Worm (Caenorhabditis elegans) whole organism, young adult: ENCODE results near the gene F53A10.2.

ENCODE experiments used
- B0035.1 ChIP-seq: sonication (generic microtip); optimal IDR thresholded peaks from 2 replicates; lab custom pipeline; 2016; ENCODE audit warnings: missing genetic modification characterization, mild to moderate bottlenecking, missing compliant biosample characterization, missing genotype, missing genetic modification reagents
- B0336.3 ChIP-seq: fragments of 200-800 bp; sonication (Bioruptor generic); IDR thresholded peaks from 2 replicates; pipeline ENCODE4 v1.3.6; 2022; ENCODE audit warnings: missing genetic modification characterization, missing compliant biosample characterization
- C17E4.6 ChIP-seq: fragments of 200-800 bp; sonication (Bioruptor generic); IDR thresholded peaks from 2 replicates; pipeline ENCODE4 v1.3.6; 2022; ENCODE audit warnings: missing genetic modification reagents, missing genetic modification characterization, missing compliant biosample characterization
- D2030.7 ChIP-seq: fragments of 200-800 bp; sonication (Bioruptor generic); IDR thresholded peaks from 2 replicates; pipeline ENCODE4 v1.3.6; 2022; ENCODE audit warnings: missing genetic modification reagents, missing genetic modification characterization, missing compliant biosample characterization
- F10E7.11 ChIP-seq: sonication (generic microtip); optimal IDR thresholded peaks from 2 replicates; lab custom pipeline; 2017; ENCODE audit warnings: mild to moderate bottlenecking, missing genetic modification characterization, moderate library complexity, missing compliant biosample characterization
- F55B11.4 ChIP-seq: sonication (generic microtip); optimal IDR thresholded peaks from 2 replicates; lab custom pipeline; 2016; ENCODE audit warnings: missing compliant biosample characterization, missing genetic modification characterization, borderline replicate concordance; ENCODE audit not compliant: insufficient read depth
- F57C9.4 ChIP-seq: sonication (generic microtip); optimal IDR thresholded peaks from 2 replicates; lab custom pipeline; 2017; ENCODE audit warnings: mild to moderate bottlenecking, missing genetic modification characterization, missing compliant biosample characterization
- T26A5.8 ChIP-seq: sonication (generic microtip); optimal IDR thresholded peaks from 2 replicates; lab custom pipeline; 2016; ENCODE audit warnings: missing genetic modification characterization, missing compliant biosample characterization
- Y53F4B.3 ChIP-seq: fragments of 200-800 bp; sonication (Bioruptor generic); IDR thresholded peaks from 2 replicates; pipeline ENCODE4 v1.3.6; 2022; ENCODE audit warnings: missing genetic modification reagents, missing genetic modification characterization, missing compliant biosample characterization
- Y56A3A.18 ChIP-seq: fragments of 200-800 bp; sonication (Bioruptor generic); IDR thresholded peaks from 2 replicates; pipeline ENCODE4 v1.3.6; 2022; ENCODE audit warnings: missing genetic modification reagents, missing genetic modification characterization, missing compliant biosample characterization
- Y79H2A.3 ChIP-seq: fragments of 200-800 bp; sonication (Bioruptor generic); conservative IDR thresholded peaks from 2 replicates; pipeline ENCODE4 v1.3.6; 2022; ENCODE audit warnings: missing genetic modification reagents, missing genetic modification characterization, missing compliant biosample characterization
- Y95B8A.8 ChIP-seq: fragments of 200-800 bp; sonication (Bioruptor generic); IDR thresholded peaks from 2 replicates; pipeline ENCODE4 v1.3.6; 2022; ENCODE audit warnings: missing genetic modification reagents, missing genetic modification characterization, missing compliant biosample characterization
- ama-1 ChIP-seq, 3 experiments: fragments of 150-350 bp in 1 of 3; sonication (generic microtip) in 2 of 3; optimal IDR thresholded peaks; 2 replicates each; lab custom pipeline; 2014 to 2018; ENCODE audit warnings: missing biosample characterization in 2 of 3, missing genetic modification characterization in 2 of 3, missing genetic modification reagents in 2 of 3
- athp-1 ChIP-seq: sonication (generic microtip); optimal IDR thresholded peaks from 2 replicates; lab custom pipeline; 2017; ENCODE audit warnings: mild to moderate bottlenecking, missing genetic modification characterization, missing compliant biosample characterization
- bed-2 ChIP-seq: fragments of 200-800 bp; sonication (Bioruptor generic); IDR thresholded peaks from 2 replicates; pipeline ENCODE4 v1.3.6; 2022; ENCODE audit warnings: missing genetic modification reagents, missing genetic modification characterization, missing compliant biosample characterization
- cebp-2 ChIP-seq: fragments of 200-800 bp; sonication (Bioruptor generic); IDR thresholded peaks from 2 replicates; pipeline ENCODE4 v1.3.6; 2022; ENCODE audit warnings: missing genetic modification characterization, missing compliant biosample characterization
- ceh-27 ChIP-seq: fragments of 200-800 bp; sonication (Bioruptor generic); optimal IDR thresholded peaks from 2 replicates; lab custom pipeline; 2018; ENCODE audit warnings: mild to moderate bottlenecking, missing genetic modification characterization, moderate library complexity, missing compliant biosample characterization
- ceh-40 ChIP-seq: fragments of 200-800 bp; sonication (Bioruptor generic); IDR thresholded peaks from 2 replicates; pipeline ENCODE4 v1.3.6; 2022; ENCODE audit warnings: missing genetic modification characterization, missing compliant biosample characterization
- ceh-58 ChIP-seq: fragments of 200-800 bp; sonication (Bioruptor generic); IDR thresholded peaks from 2 replicates; pipeline ENCODE4 v1.3.6; 2022; ENCODE audit warnings: missing genetic modification characterization, missing compliant biosample characterization
- chd-7 ChIP-seq: sonication (generic microtip); optimal IDR thresholded peaks from 2 replicates; lab custom pipeline; 2016; ENCODE audit warnings: mild to moderate bottlenecking, missing genetic modification characterization, moderate library complexity, missing compliant biosample characterization
- die-1 ChIP-seq: sonication (generic microtip); optimal IDR thresholded peaks from 2 replicates; lab custom pipeline; 2016; ENCODE audit warnings: missing genotype, mild to moderate bottlenecking, missing genetic modification characterization, missing compliant biosample characterization
- dpff-1 ChIP-seq: sonication (generic microtip); optimal IDR thresholded peaks from 2 replicates; lab custom pipeline; 2017; ENCODE audit warnings: mild to moderate bottlenecking, missing genetic modification characterization, missing compliant biosample characterization
- dpl-1 ChIP-seq: fragments of 150-350 bp; optimal IDR thresholded peaks from 2 replicates; lab custom pipeline; 2014; ENCODE audit warnings: missing biosample characterization, missing genetic modification reagents, missing genetic modification characterization
- egl-18 ChIP-seq: fragments of 200-800 bp; sonication (Bioruptor generic); IDR thresholded peaks from 2 replicates; pipeline ENCODE4 v1.3.6; 2022; ENCODE audit warnings: missing genetic modification reagents, missing genetic modification characterization, missing compliant biosample characterization
- ets-4 ChIP-seq: fragments of 200-800 bp; sonication (Bioruptor generic); optimal IDR thresholded peaks from 2 replicates; lab custom pipeline; 2018; ENCODE audit warnings: mild to moderate bottlenecking, missing genetic modification characterization, missing compliant biosample characterization
- gei-17 ChIP-seq: fragments of 200-800 bp; sonication (Bioruptor generic); optimal IDR thresholded peaks from 2 replicates; lab custom pipeline; 2018; ENCODE audit warnings: mild to moderate bottlenecking, missing genetic modification characterization, missing compliant biosample characterization
- hlh-12 ChIP-seq: sonication (generic microtip); optimal IDR thresholded peaks from 2 replicates; lab custom pipeline; 2016; ENCODE audit warnings: missing genetic modification characterization, missing compliant biosample characterization
- hlh-26 ChIP-seq: fragments of 200-800 bp; sonication (Bioruptor generic); conservative IDR thresholded peaks from 2 replicates; pipeline ENCODE4 v1.3.6; 2022; ENCODE audit warnings: missing genetic modification reagents, missing genetic modification characterization, missing compliant biosample characterization
- hmg-1.2 ChIP-seq: fragments of 200-800 bp; sonication (Bioruptor generic); IDR thresholded peaks from 2 replicates; pipeline ENCODE4 v1.3.6; 2022; ENCODE audit warnings: missing genetic modification reagents, missing genetic modification characterization, missing compliant biosample characterization
- lag-1 ChIP-seq: fragments of 200-800 bp; sonication (Bioruptor generic); IDR thresholded peaks from 2 replicates; pipeline ENCODE4 v1.3.6; 2022; ENCODE audit warnings: missing genetic modification reagents, missing genetic modification characterization, missing compliant biosample characterization
- let-526 ChIP-seq: fragments of 200-800 bp; sonication (Bioruptor generic); IDR thresholded peaks from 2 replicates; pipeline ENCODE4 v1.3.6; 2022; ENCODE audit warnings: missing genetic modification reagents, missing genetic modification characterization, missing compliant biosample characterization
- lin-40 ChIP-seq: sonication (generic microtip); optimal IDR thresholded peaks from 2 replicates; lab custom pipeline; 2016; ENCODE audit warnings: missing genetic modification characterization, mild to moderate bottlenecking, missing compliant biosample characterization, missing genotype, missing genetic modification reagents
- lsy-27 ChIP-seq: sonication (generic microtip); optimal IDR thresholded peaks from 2 replicates; lab custom pipeline; 2017; ENCODE audit warnings: missing genetic modification characterization, mild to moderate bottlenecking, missing compliant biosample characterization, antibody characterized with exemption, missing genotype, borderline replicate concordance; ENCODE audit not compliant: insufficient read depth
- madf-3 ChIP-seq: fragments of 200-800 bp; sonication (Bioruptor generic); IDR thresholded peaks from 2 replicates; pipeline ENCODE4 v1.3.6; 2022; ENCODE audit warnings: missing genetic modification reagents, missing genetic modification characterization, missing compliant biosample characterization
- madf-8 ChIP-seq: fragments of 200-800 bp; sonication (Bioruptor generic); conservative IDR thresholded peaks from 2 replicates; pipeline ENCODE4 v1.3.6; 2022; ENCODE audit warnings: missing genetic modification reagents, missing genetic modification characterization, missing compliant biosample characterization
- mel-28 ChIP-seq: sonication (generic microtip); optimal IDR thresholded peaks from 2 replicates; lab custom pipeline; 2016; ENCODE audit warnings: borderline replicate concordance, mild to moderate bottlenecking, missing genetic modification characterization, missing compliant biosample characterization
- nhr-179 ChIP-seq: sonication (generic microtip); optimal IDR thresholded peaks from 2 replicates; lab custom pipeline; 2016; ENCODE audit warnings: mild to moderate bottlenecking, missing genetic modification characterization, missing compliant biosample characterization
- nhr-80 ChIP-seq: sonication (generic microtip); optimal IDR thresholded peaks from 2 replicates; lab custom pipeline; 2016; ENCODE audit warnings: missing genetic modification characterization, missing compliant biosample characterization
- rcor-1 ChIP-seq: fragments of 200-800 bp; sonication (Bioruptor generic); IDR thresholded peaks from 2 replicates; pipeline ENCODE4 v1.3.6; 2022; ENCODE audit warnings: missing genetic modification reagents, missing genetic modification characterization, missing compliant biosample characterization
- rec-8 ChIP-seq, 2 experiments: sonication (generic microtip); optimal IDR thresholded peaks; 2 replicates each; lab custom pipeline; 2016; ENCODE audit warnings: mild to moderate bottlenecking in 2 of 2, missing genetic modification characterization in 2 of 2, missing genetic modification reagents in 2 of 2, missing genotype in 2 of 2, missing biosample characterization in 1 of 2, missing compliant biosample characterization in 1 of 2, moderate library complexity in 1 of 2
- rpc-1 ChIP-seq, 2 experiments: fragments of 150-350 bp in 1 of 2; sonication (generic microtip) in 1 of 2; optimal IDR thresholded peaks; 2 replicates each; lab custom pipeline; 2014 to 2018; ENCODE audit warnings: missing biosample characterization in 1 of 2, missing genetic modification characterization in 1 of 2, missing genetic modification reagents in 1 of 2, missing genotype in 1 of 2
- sdz-38 ChIP-seq: sonication (generic microtip); optimal IDR thresholded peaks from 2 replicates; lab custom pipeline; 2016; ENCODE audit warnings: missing genotype, missing genetic modification characterization, missing compliant biosample characterization
- snpc-3.4 ChIP-seq: sonication (generic microtip); optimal IDR thresholded peaks from 2 replicates; lab custom pipeline; 2017; ENCODE audit warnings: missing genetic modification characterization, mild to moderate bottlenecking, missing compliant biosample characterization, antibody characterized with exemption, moderate library complexity, missing genotype, missing genetic modification reagents
- snpc-4 ChIP-seq, 5 experiments: fragments of 150-350 bp in 1 of 5; sonication (generic microtip) in 4 of 5; optimal IDR thresholded peaks; 2 replicates each; lab custom pipeline; 2014 to 2018; ENCODE audit warnings: missing genetic modification characterization in 5 of 5, missing biosample characterization in 3 of 5, antibody characterized with exemption in 2 of 5, mild to moderate bottlenecking in 2 of 5, missing compliant biosample characterization in 2 of 5, missing genotype in 2 of 5, moderate library complexity in 2 of 5, missing genetic modification reagents in 1 of 5
- tbx-9 ChIP-seq: sonication (generic microtip); optimal IDR thresholded peaks from 2 replicates; lab custom pipeline; 2016; ENCODE audit warnings: borderline replicate concordance, missing genetic modification characterization, inconsistent platforms, missing compliant biosample characterization
- unc-130 ChIP-seq: sonication (generic microtip); optimal IDR thresholded peaks from 2 replicates; lab custom pipeline; 2016; ENCODE audit warnings: missing genetic modification reagents, missing genetic modification characterization, missing compliant biosample characterization
- zfh-2 ChIP-seq: fragments of 200-800 bp; sonication (Bioruptor generic); conservative IDR thresholded peaks from 2 replicates; pipeline ENCODE4 v1.3.6; 2022; ENCODE audit warnings: missing genetic modification reagents, missing genetic modification characterization, missing compliant biosample characterization
- ztf-3 ChIP-seq: fragments of 200-800 bp; sonication (Bioruptor generic); optimal IDR thresholded peaks from 2 replicates; lab custom pipeline; 2018; ENCODE audit warnings: mild to moderate bottlenecking, missing genetic modification characterization, missing compliant biosample characterization

Gene F53A10.2

DNA sequence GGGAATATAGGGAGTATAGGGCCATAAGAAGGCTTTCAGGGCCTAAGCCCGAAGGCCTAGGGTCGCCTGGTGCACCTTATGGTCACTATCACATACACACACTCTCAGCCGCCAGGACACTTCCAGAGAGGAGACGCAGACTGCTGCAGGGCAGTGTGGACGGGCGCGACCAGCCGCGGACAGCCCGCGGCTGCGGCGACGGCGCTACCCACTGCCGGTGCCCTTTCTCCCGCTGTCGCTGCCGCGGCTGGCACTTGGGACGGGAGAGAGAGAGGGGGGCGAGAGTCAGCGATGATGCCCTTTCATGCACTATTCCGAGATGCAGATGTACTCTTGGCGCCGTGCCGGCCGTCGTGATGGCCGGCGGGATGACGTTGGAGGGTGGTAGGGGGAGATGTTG lies 40.7 kb downstream of the F53A10.2 start (continued):
- TF ChIP-seq dpff-1 (tag; lab: Kevin White, UChicago) = no peak
- TF ChIP-seq hlh-12 (tag; lab: Kevin White, UChicago) = no peak
- peak; percentile 10 for TF ChIP-seq ceh-27
- TF ChIP-seq nhr-80 (tag; lab: Kevin White, UChicago) = no peak
- TF ChIP-seq bed-2 (GFP tag; lab: Robert Waterston, UW) = no peak
- TF ChIP-seq Y79H2A.3 (GFP tag; lab: Robert Waterston, UW) = no peak
- TF ChIP-seq Y53F4B.3 (GFP tag; lab: Robert Waterston, UW) = no peak
- TF ChIP-seq let-526 (GFP tag; lab: Robert Waterston, UW) = no peak
- no peak for TF ChIP-seq hlh-26
- no peak for TF ChIP-seq tbx-9 (tag; lab: Kevin White, UChicago)
- TF ChIP-seq lsy-27 (tag; lab: Kevin White, UChicago) = no peak
- TF ChIP-seq rpc-1 (optimal IDR thresholded peaks at IDR 0.05; lab: Kevin White, UChicago) = no peak
- TF ChIP-seq rpc-1 (tag; optimal IDR thresholded peaks at IDR 0.05; lab: Kevin White, UChicago) = no peak
- TF ChIP-seq cebp-2 (GFP tag; lab: Robert Waterston, UW) = no peak
- TF ChIP-seq Y56A3A.18 (GFP tag; lab: Robert Waterston, UW) = no peak
- TF ChIP-seq unc-130 (GFP tag; lab: Kevin White, UChicago) = no peak
- TF ChIP-seq gei-17 (GFP tag; lab: Kevin White, UChicago) = peak; percentile 22
- TF ChIP-seq ceh-58 (GFP tag; lab: Robert Waterston, UW) = no peak
- no peak for TF ChIP-seq athp-1 (tag; lab: Kevin White, UChicago)
- TF ChIP-seq D2030.7 (GFP tag; lab: Robert Waterston, UW) = no peak
- no peak for TF ChIP-seq ets-4 (GFP tag; lab: Kevin White, UChicago)
- TF ChIP-seq die-1 (tag; lab: Kevin White, UChicago) = no peak
- TF ChIP-seq snpc-4 (GFP tag; optimal IDR thresholded peaks at IDR 0.05; lab: Kevin White, UChicago) = no peak
- TF ChIP-seq snpc-4 (tag; optimal IDR thresholded peaks at IDR 0.05; lab: Kevin White, UChicago) = no peak
- TF ChIP-seq sdz-38 = no peak
- no peak for TF ChIP-seq Y95B8A.8 (GFP tag; lab: Robert Waterston, UW)
- no peak for TF ChIP-seq B0336.3 (GFP tag; lab: Robert Waterston, UW)
- no peak; the same call in 1 of the 2 replicates for TF ChIP-seq hmg-1.2 (GFP tag; lab: Robert Waterston, UW)
- TF ChIP-seq rec-8 (tag; optimal IDR thresholded peaks at IDR 0.05; lab: Kevin White, UChicago) = no peak
- TF ChIP-seq snpc-3.4 (tag; lab: Kevin White, UChicago) = no peak
- TF ChIP-seq dpl-1 (GFP tag; lab: Kevin White, UChicago) = no peak
- TF ChIP-seq egl-18 (GFP tag; lab: Robert Waterston, UW) = no peak
- no peak for TF ChIP-seq F10E7.11
- no peak for TF ChIP-seq F57C9.4
- no peak for TF ChIP-seq rcor-1 (GFP tag; lab: Robert Waterston, UW)
- peak; percentile 99 for TF ChIP-seq zfh-2 (GFP tag; lab: Robert Waterston, UW)
- no peak for TF ChIP-seq ceh-40 (GFP tag; lab: Robert Waterston, UW)
- TF ChIP-seq B0035.1 = no peak
- no peak for TF ChIP-seq lag-1 (GFP tag; lab: Robert Waterston, UW)
- no peak for TF ChIP-seq nhr-179 (tag; lab: Kevin White, UChicago)
- TF ChIP-seq F55B11.4 (tag; lab: Kevin White, UChicago) = no peak
- TF ChIP-seq T26A5.8 (tag; lab: Kevin White, UChicago) = no peak
- peak; percentile 39 for TF ChIP-seq chd-7 (tag; lab: Kevin White, UChicago)
- no peak for TF ChIP-seq ama-1 (optimal IDR thresholded peaks at IDR 0.05; lab: Kevin White, UChicago)
- TF ChIP-seq ama-1 (GFP tag; optimal IDR thresholded peaks at IDR 0.05; lab: Kevin White, UChicago) = no peak
- no peak for TF ChIP-seq C17E4.6 (GFP tag; lab: Robert Waterston, UW)
- TF ChIP-seq lin-40 (tag; lab: Kevin White, UChicago) = no peak
- TF ChIP-seq ztf-3 (GFP tag; lab: Kevin White, UChicago) = no peak
- no peak for TF ChIP-seq mel-28 (tag; lab: Kevin White, UChicago)
- no peak for TF ChIP-seq madf-3 (GFP tag; lab: Robert Waterston, UW)
- no peak for TF ChIP-seq madf-8 (GFP tag; lab: Robert Waterston, UW)
